Worm (Caenorhabditis elegans): ENCODE measurements around the gene spv-1.

spv-1 gene

DNA sequence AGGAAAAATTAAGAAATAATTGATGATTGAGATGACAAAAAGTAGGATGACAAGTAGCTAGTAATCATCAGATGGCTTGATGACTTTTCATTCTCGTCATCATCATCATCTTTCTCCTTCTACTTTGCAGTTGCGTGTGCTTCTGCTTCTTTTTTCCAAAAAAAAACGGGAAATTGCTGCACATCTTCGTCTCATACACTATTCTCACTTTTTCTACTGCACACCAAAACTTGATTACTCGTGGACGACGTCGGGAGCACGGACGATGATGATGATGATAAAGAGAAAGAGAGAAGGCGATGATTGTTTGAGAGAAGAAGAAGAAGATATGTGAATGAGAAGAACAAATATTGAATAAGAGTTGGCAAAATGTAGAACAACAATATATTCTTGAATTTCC, 7.3 kb downstream of the spv-1 start:
- TF ChIP-seq ceh-36 (tag; optimal IDR thresholded peaks at IDR 0.05), result no peak
- no peak for TF ChIP-seq B0310.2 (tag; optimal IDR thresholded peaks at IDR 0.05)
- TF ChIP-seq F13C5.2 (tag; optimal IDR thresholded peaks at IDR 0.05), result no peak
- no peak for TF ChIP-seq flt-1 (GFP tag; IDR thresholded peaks at IDR 0.05)
- no peak for TF ChIP-seq hmg-4 (GFP tag; optimal IDR thresholded peaks at IDR 0.05)
- no peak for TF ChIP-seq tbx-11 (GFP tag; IDR thresholded peaks at IDR 0.05)
- no peak for TF ChIP-seq hmbx-1 (tag; optimal IDR thresholded peaks at IDR 0.05)
- TF ChIP-seq ets-7 (tag; optimal IDR thresholded peaks at IDR 0.05), result no peak
- no peak for TF ChIP-seq tbx-37 (GFP tag; conservative IDR thresholded peaks at IDR 0.05)
- TF ChIP-seq hnd-1 (tag; optimal IDR thresholded peaks at IDR 0.05), result no peak
- no peak for TF ChIP-seq pes-1 (GFP tag; IDR thresholded peaks at IDR 0.05)
- TF ChIP-seq scrt-1 (GFP tag; IDR thresholded peaks at IDR 0.05), result no peak
- TF ChIP-seq tra-4 (tag; optimal IDR thresholded peaks at IDR 0.05), result no peak
- no peak for TF ChIP-seq aly-1 (tag; optimal IDR thresholded peaks at IDR 0.05)
- TF ChIP-seq ceh-13 (GFP tag; optimal IDR thresholded peaks at IDR 0.05), result no peak
- no peak for TF ChIP-seq ama-1 (optimal IDR thresholded peaks at IDR 0.05)
- no peak for TF ChIP-seq sea-1 (GFP tag; conservative IDR thresholded peaks at IDR 0.05)

- TF ChIP-seq B0310.2 (tag; optimal IDR thresholded peaks at IDR 0.05) (no peak), ceh-13 (GFP tag; optimal IDR thresholded peaks at IDR 0.05) (no peak), tbx-11 (GFP tag; IDR thresholded peaks at IDR 0.05) (no peak), scrt-1 (GFP tag; IDR thresholded peaks at IDR 0.05) (no peak), hmg-4 (GFP tag; optimal IDR thresholded peaks at IDR 0.05) (no peak)
Observed at ce11 chrII:7920178-7920577, 8.3 kb downstream of the spv-1 start.

ce11 chrII:7911015-7911414, 17.5 kb downstream of the spv-1 start, which contains the start of gene ZK675.4:
Gene ZK675.4 (plus strand): TSS chrII:7911315.
- no peak for TF ChIP-seq ets-7 (tag; optimal IDR thresholded peaks at IDR 0.05)
- no peak for TF ChIP-seq aly-1 (tag; optimal IDR thresholded peaks at IDR 0.05)
- TF ChIP-seq ceh-36 (tag; optimal IDR thresholded peaks at IDR 0.05), result no peak
- no peak for TF ChIP-seq tbx-37 (GFP tag; conservative IDR thresholded peaks at IDR 0.05)
- TF ChIP-seq ceh-13 (GFP tag; optimal IDR thresholded peaks at IDR 0.05), result no peak
- TF ChIP-seq tbx-11 (GFP tag; IDR thresholded peaks at IDR 0.05), result no peak
- TF ChIP-seq hmg-4 (GFP tag; optimal IDR thresholded peaks at IDR 0.05), result no peak
- no peak for TF ChIP-seq sea-1 (GFP tag; conservative IDR thresholded peaks at IDR 0.05)
- TF ChIP-seq hnd-1 (tag; optimal IDR thresholded peaks at IDR 0.05), result no peak
- TF ChIP-seq scrt-1 (GFP tag; IDR thresholded peaks at IDR 0.05), result no peak
- TF ChIP-seq B0310.2 (tag; optimal IDR thresholded peaks at IDR 0.05), result no peak
- no peak for TF ChIP-seq ama-1 (optimal IDR thresholded peaks at IDR 0.05)
- no peak for TF ChIP-seq flt-1 (GFP tag; IDR thresholded peaks at IDR 0.05)
- no peak for TF ChIP-seq hmbx-1 (tag; optimal IDR thresholded peaks at IDR 0.05)
- no peak for TF ChIP-seq pes-1 (GFP tag; IDR thresholded peaks at IDR 0.05)
- TF ChIP-seq tra-4 (tag; optimal IDR thresholded peaks at IDR 0.05), result no peak

DNA sequence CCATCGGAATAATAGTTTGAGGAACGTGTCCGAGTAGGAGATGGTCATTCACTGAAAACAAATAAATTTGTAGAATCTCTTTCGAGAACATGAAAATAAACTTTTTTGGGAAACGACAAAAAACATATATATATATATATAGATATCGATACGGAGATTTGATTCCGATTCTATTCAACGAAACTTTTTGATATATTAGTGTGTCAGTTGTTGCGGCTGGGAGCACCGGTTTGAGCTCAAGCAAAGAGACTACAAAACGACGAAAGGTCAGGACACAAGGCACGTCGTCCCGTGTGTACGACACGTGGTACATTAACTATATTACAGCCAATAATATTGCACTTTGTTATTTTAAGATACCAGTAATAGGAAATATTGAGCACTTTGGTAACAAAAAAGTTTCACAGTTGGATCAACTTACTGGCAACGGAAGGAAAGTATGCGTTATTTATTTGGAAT, 20.9 kb downstream of the spv-1 start, which contains the start of gene best-23:
TSS of gene best-23 (minus strand) at position 51 of the 459 bp plus-strand sequence.
- TF ChIP-seq aly-1 (tag; optimal IDR thresholded peaks at IDR 0.05), result no peak
- no peak for TF ChIP-seq ama-1 (optimal IDR thresholded peaks at IDR 0.05)
- no peak for TF ChIP-seq flt-1 (GFP tag; IDR thresholded peaks at IDR 0.05)
- TF ChIP-seq ets-7 (tag; optimal IDR thresholded peaks at IDR 0.05), result no peak
- TF ChIP-seq tbx-11 (GFP tag; IDR thresholded peaks at IDR 0.05), result no peak
- TF ChIP-seq hmg-4 (GFP tag; optimal IDR thresholded peaks at IDR 0.05), result no peak
- no peak for TF ChIP-seq sea-1 (GFP tag; conservative IDR thresholded peaks at IDR 0.05)
- TF ChIP-seq hnd-1 (tag; optimal IDR thresholded peaks at IDR 0.05), result no peak
- no peak for TF ChIP-seq tra-4 (tag; optimal IDR thresholded peaks at IDR 0.05)
- TF ChIP-seq ceh-13 (GFP tag; optimal IDR thresholded peaks at IDR 0.05), result no peak
- no peak for TF ChIP-seq ceh-36 (tag; optimal IDR thresholded peaks at IDR 0.05)

DNA sequence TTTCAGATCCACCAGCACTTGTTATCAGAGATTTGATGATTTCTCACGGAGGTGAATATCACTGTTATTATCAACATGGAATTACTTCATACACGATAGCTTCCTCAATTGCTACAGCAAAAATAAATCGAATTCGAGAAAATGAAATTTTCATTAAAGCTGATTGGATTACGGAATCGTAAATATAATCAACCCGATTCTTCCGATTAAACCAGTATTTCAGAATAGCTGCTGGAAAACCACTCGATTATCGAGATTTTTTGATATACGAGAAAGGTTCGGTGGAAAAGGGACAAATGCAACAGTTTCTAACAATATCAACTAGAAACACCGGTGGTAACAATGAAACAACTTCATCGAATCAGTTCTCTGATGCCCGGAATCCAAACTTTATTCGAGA, 26.5 kb downstream of the spv-1 start:
- TF ChIP-seq ceh-13 (GFP tag; optimal IDR thresholded peaks at IDR 0.05) (no peak), pes-1 (GFP tag; IDR thresholded peaks at IDR 0.05) (no peak), hnd-1 (tag; optimal IDR thresholded peaks at IDR 0.05) (no peak), scrt-1 (GFP tag; IDR thresholded peaks at IDR 0.05) (no peak)

ce11 chrII:7900762-7901161, 27.7 kb downstream of the spv-1 start:
- TF ChIP-seq ceh-13 (GFP tag; optimal IDR thresholded peaks at IDR 0.05) (no peak), scrt-1 (GFP tag; IDR thresholded peaks at IDR 0.05) (no peak), tra-4 (tag; optimal IDR thresholded peaks at IDR 0.05) (no peak), sea-1 (GFP tag; conservative IDR thresholded peaks at IDR 0.05) (no peak), ceh-36 (tag; optimal IDR thresholded peaks at IDR 0.05) (no peak), hmg-4 (GFP tag; optimal IDR thresholded peaks at IDR 0.05) (no peak), pes-1 (GFP tag; IDR thresholded peaks at IDR 0.05) (no peak), ets-7 (tag; optimal IDR thresholded peaks at IDR 0.05) (no peak), flt-1 (GFP tag; IDR thresholded peaks at IDR 0.05) (no peak), tbx-37 (GFP tag; conservative IDR thresholded peaks at IDR 0.05) (no peak), F13C5.2 (tag; optimal IDR thresholded peaks at IDR 0.05) (no peak)

DNA sequence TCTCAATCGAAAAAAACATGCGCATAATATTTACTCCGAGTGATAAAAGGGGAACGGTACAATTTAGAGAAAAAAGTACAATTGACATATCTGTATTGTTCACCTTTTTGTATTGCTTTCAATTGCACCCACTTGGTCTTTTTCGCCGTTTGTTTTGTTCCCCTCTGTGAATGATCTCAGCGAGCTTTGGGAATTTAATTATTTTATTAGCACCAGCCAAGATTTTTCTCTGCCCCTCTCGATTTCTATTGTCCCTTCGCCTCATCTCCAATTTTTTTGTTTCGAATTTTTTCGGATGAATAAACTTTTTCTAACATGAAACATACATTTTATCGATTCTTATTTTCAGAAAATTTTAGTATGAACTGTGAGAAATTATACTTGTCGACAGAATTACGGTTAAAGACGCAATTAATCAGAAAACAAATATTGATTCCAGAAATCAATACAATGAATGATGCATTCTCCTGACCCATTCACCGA, 28.3 kb downstream of the spv-1 start, which contains the start of gene rev-1:
TSS of gene rev-1 (plus strand) at position 433 of the 483 bp plus-strand sequence.
- TF ChIP-seq ceh-13 (GFP tag; optimal IDR thresholded peaks at IDR 0.05) (no peak), tra-4 (tag; optimal IDR thresholded peaks at IDR 0.05) (no peak), tbx-37 (GFP tag; conservative IDR thresholded peaks at IDR 0.05) (no peak), flt-1 (GFP tag; IDR thresholded peaks at IDR 0.05) (no peak), hmbx-1 (tag; optimal IDR thresholded peaks at IDR 0.05) (no peak), aly-1 (tag; optimal IDR thresholded peaks at IDR 0.05) (no peak), ama-1 (optimal IDR thresholded peaks at IDR 0.05) (no peak), ceh-36 (tag; optimal IDR thresholded peaks at IDR 0.05) (no peak), hnd-1 (tag; optimal IDR thresholded peaks at IDR 0.05) (no peak), ets-7 (tag; optimal IDR thresholded peaks at IDR 0.05) (no peak), sea-1 (GFP tag; conservative IDR thresholded peaks at IDR 0.05) (no peak), hmg-4 (GFP tag; optimal IDR thresholded peaks at IDR 0.05) (no peak), tbx-11 (GFP tag; IDR thresholded peaks at IDR 0.05) (no peak), scrt-1 (GFP tag; IDR thresholded peaks at IDR 0.05) (no peak), B0310.2 (tag; optimal IDR thresholded peaks at IDR 0.05) (no peak), F13C5.2 (tag; optimal IDR thresholded peaks at IDR 0.05) (no peak), pes-1 (GFP tag; IDR thresholded peaks at IDR 0.05) (no peak)

All from whole organism, early embryonic.